Worm (Caenorhabditis elegans): ENCODE results near the gene emg-1.

emg-1 gene

DNA sequence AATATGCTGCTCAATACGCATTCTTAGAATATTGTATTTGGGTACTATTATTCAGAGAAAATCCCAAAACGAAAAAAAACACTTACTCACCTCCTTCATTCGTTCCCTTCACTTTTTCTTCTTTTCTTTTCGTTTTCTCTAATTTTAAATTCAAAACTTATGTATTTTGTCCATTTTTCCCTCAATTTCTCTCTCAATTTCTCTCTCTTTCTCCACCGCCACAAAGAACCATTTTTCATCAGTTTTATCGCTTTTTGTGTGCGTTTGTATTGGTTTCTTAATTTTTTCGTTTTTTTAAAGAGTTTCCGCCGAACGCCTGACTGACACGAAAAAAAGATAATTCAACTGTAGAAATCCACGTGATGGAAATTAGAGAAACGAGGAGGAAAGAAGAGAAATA is 5.4 kb downstream of the emg-1 start, which contains the start of gene cnt-2:
cnt-2 (plus strand) TSS at position 301 of the 400 bp plus-strand sequence.
- TF ChIP-seq rec-8 (tag; optimal IDR thresholded peaks at IDR 0.05) (no peak), tlf-1 (GFP tag; optimal IDR thresholded peaks at IDR 0.05) (no peak), bed-2 (GFP tag; IDR thresholded peaks at IDR 0.05) (no peak), ceh-58 (GFP tag; IDR thresholded peaks at IDR 0.05) (no peak), akir-1 (GFP tag; optimal IDR thresholded peaks at IDR 0.05) (no peak), mes-4 (tag; optimal IDR thresholded peaks at IDR 0.05) (no peak), ztf-18 (tag; optimal IDR thresholded peaks at IDR 0.05) (no peak), D2030.7 (GFP tag; IDR thresholded peaks at IDR 0.05) (no peak), somi-1 (GFP tag; optimal IDR thresholded peaks at IDR 0.05) (no peak), egl-18 (GFP tag; IDR thresholded peaks at IDR 0.05) (no peak)

ce11 chrIII:10656069-10656468 is 6.8 kb downstream of the emg-1 start:
- TF ChIP-seq F49E8.2 (tag; optimal IDR thresholded peaks at IDR 0.05; ENCODE audit: insufficient read depth) (no peak), ccch-3 (GFP tag; optimal IDR thresholded peaks at IDR 0.05) (no peak), pha-4 (tag; optimal IDR thresholded peaks at IDR 0.05) (no peak), nhr-80 (tag; optimal IDR thresholded peaks at IDR 0.05) (peak; percentile 60), akir-1 (GFP tag; optimal IDR thresholded peaks at IDR 0.05) (no peak), hlh-26 (GFP tag; conservative IDR thresholded peaks at IDR 0.05) (no peak), let-607 (tag; optimal IDR thresholded peaks at IDR 0.05) (peak; percentile 67 to 85)

DNA sequence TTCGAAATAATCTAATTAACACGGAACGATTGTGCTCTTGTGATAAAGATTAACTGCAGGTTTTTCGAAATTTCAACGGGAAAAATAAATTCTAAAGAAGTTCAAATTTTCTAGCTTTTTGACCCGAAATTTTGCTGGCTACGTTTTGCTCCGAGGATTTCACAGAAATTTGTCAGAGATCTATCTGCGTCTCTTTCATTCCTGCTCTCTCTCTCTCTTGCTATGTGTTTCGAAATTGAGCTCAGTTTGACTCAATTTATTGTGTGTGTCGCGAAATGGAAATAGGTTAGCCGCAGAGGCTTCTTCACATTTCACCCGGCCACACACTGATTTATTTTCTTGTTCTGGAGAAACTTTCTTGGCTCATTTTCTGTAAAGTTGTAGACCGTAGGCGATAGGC is 8.3 kb downstream of the emg-1 start:
- TF ChIP-seq die-1 (tag; optimal IDR thresholded peaks at IDR 0.05): no peak
- TF ChIP-seq Y56A3A.18 (GFP tag; IDR thresholded peaks at IDR 0.05): no peak
- no peak for TF ChIP-seq pha-4 (tag; optimal IDR thresholded peaks at IDR 0.05)
- TF ChIP-seq snpc-3.4 (tag; optimal IDR thresholded peaks at IDR 0.05): no peak
- no peak for TF ChIP-seq T26A5.8 (tag; optimal IDR thresholded peaks at IDR 0.05)
- TF ChIP-seq F23B12.7 (tag; optimal IDR thresholded peaks at IDR 0.05; ENCODE audit: insufficient read depth): no peak
- TF ChIP-seq aptf-2 (GFP tag; conservative IDR thresholded peaks at IDR 0.05): no peak
- TF ChIP-seq B0019.2 (GFP tag; conservative IDR thresholded peaks at IDR 0.05): no peak
- no peak for TF ChIP-seq tlf-1 (GFP tag; optimal IDR thresholded peaks at IDR 0.05)
- TF ChIP-seq nhr-179 (tag; optimal IDR thresholded peaks at IDR 0.05): no peak
- no peak for TF ChIP-seq snpc-4 (GFP tag; optimal IDR thresholded peaks at IDR 0.05)
- TF ChIP-seq snpc-4 (tag; optimal IDR thresholded peaks at IDR 0.05): no peak
- no peak for TF ChIP-seq rpc-1 (optimal IDR thresholded peaks at IDR 0.05)
- no peak for TF ChIP-seq rpc-1 (tag; optimal IDR thresholded peaks at IDR 0.05)
- no peak for TF ChIP-seq nhr-90 (tag; optimal IDR thresholded peaks at IDR 0.05)
- no peak for TF ChIP-seq B0261.1 (tag; optimal IDR thresholded peaks at IDR 0.05)
- no peak for TF ChIP-seq pbrm-1 (GFP tag; IDR thresholded peaks at IDR 0.05)
- no peak for TF ChIP-seq mxl-1 (tag; optimal IDR thresholded peaks at IDR 0.05)
- no peak for TF ChIP-seq Y67H2A.10 (GFP tag; conservative IDR thresholded peaks at IDR 0.05)

DNA sequence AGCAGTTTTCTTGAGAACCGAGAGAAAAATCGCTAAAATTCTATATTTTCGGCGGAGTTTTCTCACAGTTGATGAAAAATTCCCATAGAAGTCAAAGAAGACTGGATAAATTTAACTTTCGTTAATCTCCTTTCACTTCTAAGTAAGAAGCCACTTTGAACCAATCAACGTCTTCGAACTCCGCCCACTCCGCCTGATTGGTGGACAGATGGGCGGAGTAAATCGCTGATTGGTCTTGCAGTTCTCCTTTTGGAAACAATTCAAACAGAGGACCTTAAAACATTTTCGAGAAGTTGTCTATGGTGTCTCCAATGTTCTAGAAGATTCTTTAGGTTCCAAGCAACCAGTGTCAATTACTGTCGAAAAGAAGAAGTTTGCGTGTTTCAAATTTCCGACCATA is 9.1 kb downstream of the emg-1 start:
- TF ChIP-seq mcd-1 (GFP tag; IDR thresholded peaks at IDR 0.05) (no peak), ztf-6 (GFP tag; IDR thresholded peaks at IDR 0.05) (no peak), F33H1.4 (GFP tag; IDR thresholded peaks at IDR 0.05) (no peak), F22D6.2 (tag; optimal IDR thresholded peaks at IDR 0.05) (no peak), nhr-90 (tag; optimal IDR thresholded peaks at IDR 0.05) (no peak), zim-3 (tag; optimal IDR thresholded peaks at IDR 0.05) (no peak), madf-8 (GFP tag; conservative IDR thresholded peaks at IDR 0.05) (no peak), sdz-38 (tag; optimal IDR thresholded peaks at IDR 0.05) (no peak), egl-44 (GFP tag; IDR thresholded peaks at IDR 0.05) (no peak), nfya-1 (tag; optimal IDR thresholded peaks at IDR 0.05; ENCODE audit: borderline replicate concordance, insufficient read depth) (no peak), hmg-20 (GFP tag; IDR thresholded peaks at IDR 0.05) (no peak), nhr-80 (tag; optimal IDR thresholded peaks at IDR 0.05) (no peak), F52B5.7 (tag; optimal IDR thresholded peaks at IDR 0.05) (no peak), zfh-2 (GFP tag; conservative IDR thresholded peaks at IDR 0.05) (no peak), ztf-22 (GFP tag; optimal IDR thresholded peaks at IDR 0.05) (no peak)

Measured in whole organism, young adult.